Worm (Caenorhabditis elegans) whole organism, midembryonic: ENCODE results near the gene R07E3.4.

ENCODE experiments used
- T22C8.4 ChIP-seq: fragments of 200-800 bp; sonication (Bioruptor generic); IDR thresholded peaks from 2 replicates; pipeline ENCODE4 v1.3.6; 2022; ENCODE audit warnings: missing genetic modification characterization, missing compliant biosample characterization
- cog-1 ChIP-seq: sonication (generic microtip); optimal IDR thresholded peaks from 2 replicates; lab custom pipeline; 2016; ENCODE audit warnings: missing genetic modification characterization, missing compliant biosample characterization
- flt-1 ChIP-seq: fragments of 200-800 bp; sonication (Bioruptor generic); IDR thresholded peaks from 2 replicates; pipeline ENCODE4 v1.3.6; 2022; ENCODE audit warnings: missing genetic modification characterization, missing compliant biosample characterization
- klf-2 ChIP-seq: fragments of 200-800 bp; sonication (Bioruptor generic); conservative IDR thresholded peaks from 2 replicates; pipeline ENCODE4 v1.3.6; 2022; ENCODE audit warnings: missing genetic modification reagents, missing genetic modification characterization, missing compliant biosample characterization
- med-1 ChIP-seq: sonication (generic microtip); optimal IDR thresholded peaks from 2 replicates; lab custom pipeline; 2017; ENCODE audit warnings: missing genetic modification characterization, mild to moderate bottlenecking, missing compliant biosample characterization, antibody characterized with exemption, missing genetic modification reagents; ENCODE audit not compliant: insufficient read depth
- ref-1 ChIP-seq: fragments of 200-800 bp; sonication (Bioruptor generic); conservative IDR thresholded peaks from 2 replicates; pipeline ENCODE4 v1.3.6; 2022; ENCODE audit warnings: missing genetic modification reagents, missing genetic modification characterization, missing compliant biosample characterization
- tab-1 ChIP-seq: fragments of 200-800 bp; sonication (Bioruptor generic); IDR thresholded peaks from 2 replicates; pipeline ENCODE4 v1.3.6; 2022; ENCODE audit warnings: missing genetic modification characterization, missing compliant biosample characterization
- ztf-23 ChIP-seq: fragments of 200-800 bp; sonication (Bioruptor generic); IDR thresholded peaks from 2 replicates; pipeline ENCODE4 v1.3.6; 2022; ENCODE audit warnings: missing genetic modification reagents, missing genetic modification characterization, missing compliant biosample characterization
- ztf-29 ChIP-seq: fragments of 200-800 bp; sonication (Bioruptor generic); IDR thresholded peaks from 2 replicates; pipeline ENCODE4 v1.3.6; 2022; ENCODE audit warnings: missing genetic modification reagents, missing genetic modification characterization, missing compliant biosample characterization

The R07E3.4 gene

DNA sequence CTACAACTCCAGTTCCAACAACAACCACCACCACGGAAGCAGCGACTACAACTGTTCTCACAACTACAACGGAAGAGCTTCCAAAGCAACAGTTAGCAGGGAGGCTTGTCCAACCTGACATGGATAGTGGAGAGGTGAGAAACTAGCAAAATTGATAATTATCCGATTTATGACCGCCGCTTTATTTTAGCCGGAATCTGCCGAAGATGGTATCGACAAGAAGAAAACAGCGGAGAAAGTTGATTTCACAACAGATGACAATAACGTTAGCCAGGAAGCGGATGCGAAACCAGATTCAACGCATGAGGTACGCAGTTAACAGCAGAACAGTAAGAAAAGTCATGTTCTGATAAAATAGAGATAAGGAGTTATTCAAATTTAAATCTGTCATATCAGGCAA lies 14.7 kb downstream of the R07E3.4 start:
- TF ChIP-seq klf-2 (GFP tag; lab: Robert Waterston, UW): no peak
- TF ChIP-seq T22C8.4: no peak
- TF ChIP-seq ref-1 (GFP tag; lab: Robert Waterston, UW): no peak

DNA sequence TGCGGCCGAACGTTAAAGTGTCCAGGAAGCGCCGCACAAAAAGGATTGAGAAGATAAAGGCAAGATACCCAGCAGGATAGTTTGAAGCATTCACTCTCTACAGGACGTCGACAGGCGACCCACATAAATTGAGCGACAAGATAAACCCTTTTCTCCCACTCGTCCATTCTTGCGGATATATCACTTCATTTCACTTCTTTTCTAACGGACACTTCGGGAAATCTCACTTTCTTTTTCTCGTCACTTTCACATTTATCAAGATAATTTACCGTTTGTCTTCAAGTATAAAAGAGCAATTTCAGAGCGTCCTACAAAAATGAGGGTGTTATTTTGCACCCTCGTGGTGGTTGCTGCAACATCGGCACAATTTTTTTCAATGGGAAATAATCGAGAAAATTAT lies 15.6 kb downstream of the R07E3.4 start, which contains the start of gene R07E3.6:
Gene R07E3.6, plus strand, starts transcription at position 158 of the 400 bp plus-strand sequence.
- no peak for TF ChIP-seq tab-1
- TF ChIP-seq med-1 (GFP tag; lab: Kevin White, UChicago): no peak
- no peak for TF ChIP-seq ref-1 (GFP tag; lab: Robert Waterston, UW)
- TF ChIP-seq ztf-29: no peak
- no peak for TF ChIP-seq flt-1 (GFP tag; lab: Robert Waterston, UW)
- no peak for TF ChIP-seq ztf-23
- no peak for TF ChIP-seq cog-1 (tag; lab: Kevin White, UChicago)
- TF ChIP-seq klf-2 (GFP tag; lab: Robert Waterston, UW): no peak
- TF ChIP-seq T22C8.4: no peak

DNA sequence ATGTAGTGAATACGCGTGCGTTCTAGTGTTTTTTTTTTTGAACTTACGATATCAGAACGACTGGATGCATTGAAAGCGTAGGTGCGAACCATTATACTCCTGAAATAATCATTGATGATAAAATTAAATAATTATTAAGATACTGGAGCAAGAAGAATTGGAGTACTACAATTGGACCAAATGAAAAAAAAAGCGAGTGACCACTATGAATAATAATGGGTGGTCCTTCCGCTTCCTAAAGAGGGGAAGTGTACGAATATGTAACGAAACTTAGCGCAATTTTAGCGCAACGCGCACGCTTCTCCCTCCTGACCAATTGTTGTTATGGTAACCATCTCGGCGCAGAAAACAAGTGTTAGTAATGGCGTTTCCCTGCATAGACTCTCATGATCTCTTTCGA lies 17.2 kb downstream of the R07E3.4 start, which contains the start of gene F41E7.9:
Gene F41E7.9, minus strand, starts transcription at position 101 of the 400 bp plus-strand sequence.
- TF ChIP-seq T22C8.4: no peak
- no peak for TF ChIP-seq cog-1 (tag; lab: Kevin White, UChicago)
- no peak for TF ChIP-seq tab-1
- TF ChIP-seq med-1 (GFP tag; lab: Kevin White, UChicago): no peak
- no peak for TF ChIP-seq ref-1 (GFP tag; lab: Robert Waterston, UW)
- TF ChIP-seq ztf-29: no peak
- TF ChIP-seq ztf-23: no peak
- no peak for TF ChIP-seq flt-1 (GFP tag; lab: Robert Waterston, UW)
- no peak for TF ChIP-seq klf-2 (GFP tag; lab: Robert Waterston, UW)

- no peak for TF ChIP-seq T22C8.4
- TF ChIP-seq ref-1 (GFP tag; lab: Robert Waterston, UW): no peak
Observed at ce11 chrX:10310366-10310765, 22.8 kb downstream of the R07E3.4 start, which contains the start of gene F41E7.6. Gene F41E7.6 (minus strand): TSS chrX:10310466.

- TF ChIP-seq ztf-23 (no peak), ref-1 (GFP tag; lab: Robert Waterston, UW) (no peak), ztf-29 (no peak), med-1 (GFP tag; lab: Kevin White, UChicago) (no peak), cog-1 (tag; lab: Kevin White, UChicago) (no peak), klf-2 (GFP tag; lab: Robert Waterston, UW) (no peak), flt-1 (GFP tag; lab: Robert Waterston, UW) (no peak), tab-1 (no peak), T22C8.4 (no peak)
Observed at ce11 chrX:10307495-10307894, 25.7 kb downstream of the R07E3.4 start, which contains the start of gene F41E7.7. Gene F41E7.7 (plus strand): TSS chrX:10307795.

DNA sequence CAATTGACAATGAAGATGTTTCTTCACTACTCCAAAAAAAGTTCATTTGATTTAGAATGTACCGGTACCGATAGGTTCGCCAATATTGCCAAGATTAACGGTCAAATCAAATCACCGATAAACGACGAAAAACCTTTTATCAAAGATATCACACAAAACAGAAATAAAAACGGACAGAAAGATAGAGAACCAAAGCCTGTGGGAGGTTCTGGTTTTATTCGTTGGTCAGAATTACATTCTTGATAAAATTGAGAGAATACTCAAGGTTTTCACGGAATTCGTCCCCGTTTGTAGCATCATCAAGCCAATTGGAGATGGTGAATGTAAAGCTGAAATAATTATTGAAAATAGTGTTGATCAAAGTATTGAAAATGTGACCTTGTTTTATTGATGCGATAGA lies 26.2 kb downstream of the R07E3.4 start:
- TF ChIP-seq med-1 (GFP tag; lab: Kevin White, UChicago): no peak
- no peak for TF ChIP-seq tab-1
- no peak for TF ChIP-seq ztf-29
- TF ChIP-seq ref-1 (GFP tag; lab: Robert Waterston, UW): no peak
- no peak for TF ChIP-seq T22C8.4
- no peak for TF ChIP-seq ztf-23
- TF ChIP-seq flt-1 (GFP tag; lab: Robert Waterston, UW): no peak
- TF ChIP-seq cog-1 (tag; lab: Kevin White, UChicago): no peak
- TF ChIP-seq klf-2 (GFP tag; lab: Robert Waterston, UW): no peak

DNA sequence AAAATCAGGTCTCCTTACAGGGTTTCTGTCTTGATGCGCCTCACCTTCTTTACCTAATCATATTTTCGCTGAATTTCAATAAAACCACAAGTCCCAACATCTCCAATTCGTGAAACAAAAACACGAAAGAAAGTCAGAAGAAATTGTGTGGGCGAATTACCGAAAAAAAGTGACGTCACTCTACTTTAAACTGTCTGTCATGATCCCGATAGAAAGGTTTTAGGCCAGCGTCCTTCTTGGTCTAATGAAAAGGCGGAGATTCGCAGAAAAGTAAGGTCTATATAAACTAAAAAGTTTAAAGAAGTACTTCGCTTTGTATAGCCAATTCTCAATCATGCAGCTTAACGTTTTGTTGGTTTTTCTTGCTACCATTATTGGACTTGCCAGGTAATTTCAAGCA lies 26.9 kb downstream of the R07E3.4 start, which contains the start of gene cnc-8:
Gene cnc-8, plus strand, starts transcription at position 307 of the 400 bp plus-strand sequence.
- TF ChIP-seq T22C8.4: no peak
- no peak for TF ChIP-seq ref-1 (GFP tag; lab: Robert Waterston, UW)

- no peak for TF ChIP-seq ztf-29
Observed at ce11 chrX:10304178-10304577, 29.0 kb downstream of the R07E3.4 start, which contains the start of gene fipr-21. Gene fipr-21 (plus strand): TSS chrX:10304529.

ce11 chrX:10302430-10302829 lies 30.7 kb downstream of the R07E3.4 start, which contains the start of gene fip-5:
Gene fip-5 (plus strand): TSS chrX:10302741.
- TF ChIP-seq ztf-29 (no peak), ref-1 (GFP tag; lab: Robert Waterston, UW) (no peak), flt-1 (GFP tag; lab: Robert Waterston, UW) (no peak), tab-1 (no peak)

- TF ChIP-seq med-1 (GFP tag; lab: Kevin White, UChicago): no peak
- no peak for TF ChIP-seq ref-1 (GFP tag; lab: Robert Waterston, UW)
- TF ChIP-seq flt-1 (GFP tag; lab: Robert Waterston, UW): no peak
- TF ChIP-seq ztf-29: no peak
- no peak for TF ChIP-seq tab-1
- TF ChIP-seq T22C8.4: no peak
- TF ChIP-seq cog-1 (tag; lab: Kevin White, UChicago): no peak
- no peak for TF ChIP-seq klf-2 (GFP tag; lab: Robert Waterston, UW)
- TF ChIP-seq ztf-23: no peak
Observed at ce11 chrX:10301920-10302319, 31.2 kb downstream of the R07E3.4 start.

DNA sequence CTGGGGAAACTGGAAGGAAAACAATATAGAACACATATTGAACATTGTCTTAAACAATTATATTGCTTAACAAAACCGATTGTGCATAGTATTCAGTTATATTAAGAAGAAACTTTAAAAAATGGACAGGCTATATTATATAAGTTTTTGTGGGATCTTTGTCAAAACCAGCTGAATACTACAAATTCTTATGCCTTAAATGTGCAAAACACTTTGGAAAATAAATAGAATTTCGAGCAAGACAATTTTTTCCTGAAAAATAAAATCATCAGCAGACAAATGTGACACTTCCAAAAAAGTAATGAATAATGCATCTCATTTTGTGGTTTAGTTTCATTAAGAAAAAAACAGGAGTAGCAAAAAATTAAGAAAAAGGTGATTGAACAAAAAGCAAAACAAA lies 35.7 kb downstream of the R07E3.4 start:
- TF ChIP-seq tab-1 (no peak), klf-2 (GFP tag; lab: Robert Waterston, UW) (no peak), ref-1 (GFP tag; lab: Robert Waterston, UW) (no peak), med-1 (GFP tag; lab: Kevin White, UChicago) (no peak), T22C8.4 (no peak)
